Worm (Caenorhabditis elegans) whole organism, L1 larva: Measurements from ENCODE around the gene lact-5.

Experiments
- aha-1 ChIP-seq: fragments of 150-350 bp; optimal IDR thresholded peaks from 2 replicates; lab custom pipeline; 2014; ENCODE audit warnings: missing biosample characterization, missing genetic modification characterization
- alr-1 ChIP-seq: fragments of 200-800 bp; sonication (Bioruptor generic); optimal IDR thresholded peaks from 2 replicates; lab custom pipeline; 2018; ENCODE audit warnings: borderline replicate concordance, mild to moderate bottlenecking, missing genetic modification characterization, missing compliant biosample characterization
- egl-27 ChIP-seq, 2 experiments: fragments of 150-350 bp in 1 of 2; sonication (generic microtip); optimal IDR thresholded peaks; 3 replicates each; lab custom pipeline; 2017 to 2018; ENCODE audit warnings: missing biosample characterization in 2 of 2, missing genetic modification characterization in 2 of 2, missing genetic modification reagents in 2 of 2
- nhr-77 ChIP-seq: fragments of 150-350 bp; optimal IDR thresholded peaks from 2 replicates; lab custom pipeline; 2014; ENCODE audit warnings: missing biosample characterization, missing genetic modification characterization
- skn-1 ChIP-seq: fragments of 150-350 bp; optimal IDR thresholded peaks from 2 replicates; lab custom pipeline; 2014; ENCODE audit warnings: missing biosample characterization, missing genetic modification characterization
- snpc-4 ChIP-seq: fragments of 150-350 bp; optimal IDR thresholded peaks from 2 replicates; lab custom pipeline; 2014; ENCODE audit warnings: missing biosample characterization, missing genetic modification characterization
- zag-1 ChIP-seq: fragments of 150-350 bp; optimal IDR thresholded peaks from 2 replicates; lab custom pipeline; 2014; ENCODE audit warnings: missing biosample characterization, missing genetic modification characterization

DNA sequence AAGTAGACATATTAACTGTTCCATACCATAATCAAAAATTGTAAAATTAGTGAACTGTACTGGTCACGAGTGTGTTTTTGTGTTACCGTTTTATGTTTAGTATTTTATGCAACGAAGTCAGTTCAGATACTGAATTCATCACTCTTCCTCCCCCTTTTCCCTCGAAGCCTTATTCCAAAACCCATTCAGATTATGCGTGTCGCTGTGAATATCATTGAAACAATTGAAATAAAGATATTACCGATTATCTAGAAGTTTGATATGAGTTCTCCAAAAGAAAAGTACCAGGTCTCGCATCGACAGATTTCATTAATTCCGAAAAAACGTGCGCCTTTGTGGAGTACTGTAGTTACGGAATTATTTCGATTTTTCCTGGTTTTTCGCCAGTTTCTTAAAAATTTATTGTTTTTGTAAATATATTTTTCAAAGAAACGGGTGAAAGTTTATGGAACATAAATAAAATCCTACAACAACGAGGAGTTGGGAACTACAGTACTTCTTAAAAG, 37.4 kb upstream of the lact-5 start:
- TF ChIP-seq zag-1 (tag; lab: Kevin White, UChicago) (no peak), snpc-4 (tag; lab: Kevin White, UChicago) (no peak), skn-1 (tag; lab: Kevin White, UChicago) (no peak), alr-1 (tag; lab: Kevin White, UChicago) (no peak), nhr-77 (no peak), aha-1 (no peak), egl-27 (tag; optimal IDR thresholded peaks at IDR 0.05; lab: Kevin White, UChicago) (no peak)
